Fruit fly (Drosophila melanogaster) whole organism, embryonic: Measurements from ENCODE around the gene CG10280.

ENCODE experiments used
- Ada2b ChIP-seq: fragments of 200-800 bp; sonication (Bioruptor generic); IDR thresholded peaks from 2 replicates; pipeline ENCODE4 v1.3.6; 2022; ENCODE audit warnings: missing biosample characterization, missing genetic modification characterization
- Atf-2 ChIP-seq: fragments of 200-800 bp; sonication (Bioruptor generic); optimal IDR thresholded peaks from 2 replicates; lab custom pipeline; 2016; ENCODE audit warnings: missing biosample characterization, missing genetic modification characterization
- BtbVII ChIP-seq: fragments of 200-800 bp; sonication (Bioruptor generic); optimal IDR thresholded peaks from 3 replicates; lab custom pipeline; 2017; ENCODE audit warnings: missing biosample characterization, mild to moderate bottlenecking, missing genetic modification characterization
- CG10543 ChIP-seq: fragments of 200-800 bp; sonication (Bioruptor generic); optimal IDR thresholded peaks from 3 replicates; lab custom pipeline; 2017; ENCODE audit warnings: missing biosample characterization, mild to moderate bottlenecking, missing genetic modification characterization, moderate library complexity
- CG10979 ChIP-seq: fragments of 200-800 bp; sonication (Bioruptor generic); optimal IDR thresholded peaks from 2 replicates; lab custom pipeline; 2018; ENCODE audit warnings: missing biosample characterization, mild to moderate bottlenecking, missing genetic modification characterization, moderate library complexity
- CG11085 ChIP-seq: fragments of 200-800 bp; sonication (Bioruptor generic); IDR thresholded peaks from 2 replicates; pipeline ENCODE4 v1.3.6; 2022; ENCODE audit warnings: missing biosample characterization, missing genetic modification characterization
- CG12942 ChIP-seq: fragments of 200-800 bp; sonication (Bioruptor generic); optimal IDR thresholded peaks from 3 replicates; lab custom pipeline; 2016; ENCODE audit warnings: missing biosample characterization, missing genetic modification characterization
- CG1529 ChIP-seq: fragments of 200-800 bp; sonication (Bioruptor generic); optimal IDR thresholded peaks from 3 replicates; lab custom pipeline; 2018; ENCODE audit warnings: missing biosample characterization, missing genetic modification characterization
- CG17361 ChIP-seq: fragments of 200-800 bp; sonication (Bioruptor generic); IDR thresholded peaks from 3 replicates; pipeline ENCODE4 v1.3.6; 2022; ENCODE audit warnings: missing biosample characterization, missing genetic modification characterization
- CG18476 ChIP-seq: fragments of 200-800 bp; sonication (Bioruptor generic); optimal IDR thresholded peaks from 2 replicates; lab custom pipeline; 2016; ENCODE audit warnings: missing biosample characterization, mild to moderate bottlenecking, missing genetic modification characterization
- CG2875 ChIP-seq: fragments of 200-800 bp; sonication (Bioruptor generic); optimal IDR thresholded peaks from 2 replicates; lab custom pipeline; 2017; ENCODE audit warnings: missing biosample characterization, mild to moderate bottlenecking, missing genetic modification characterization, missing genetic modification reagents
- CG3847 ChIP-seq: fragments of 200-800 bp; sonication (Bioruptor generic); IDR thresholded peaks from 2 replicates; pipeline ENCODE4 v1.3.6; 2022; ENCODE audit warnings: missing biosample characterization, missing genetic modification characterization
- CG4707 ChIP-seq: fragments of 200-800 bp; sonication (Bioruptor generic); optimal IDR thresholded peaks from 2 replicates; lab custom pipeline; 2018; ENCODE audit warnings: missing biosample characterization, mild to moderate bottlenecking, missing genetic modification characterization, moderate library complexity
- CG4854 ChIP-seq: fragments of 200-800 bp; sonication (Bioruptor generic); optimal IDR thresholded peaks from 2 replicates; lab custom pipeline; 2016; ENCODE audit warnings: missing biosample characterization, missing genetic modification characterization, inconsistent platforms
- CG5953 ChIP-seq: fragments of 200-800 bp; sonication (Bioruptor generic); IDR thresholded peaks from 2 replicates; pipeline ENCODE4 v1.3.6; 2022; ENCODE audit warnings: missing biosample characterization, missing genetic modification characterization
- CG6689 ChIP-seq: fragments of 200-800 bp; sonication (Bioruptor generic); IDR thresholded peaks from 2 replicates; pipeline ENCODE4 v1.3.6; 2022; ENCODE audit warnings: missing biosample characterization, missing genetic modification characterization
- CG8388 ChIP-seq: fragments of 200-800 bp; sonication (Bioruptor generic); optimal IDR thresholded peaks from 2 replicates; lab custom pipeline; 2019; ENCODE audit warnings: missing biosample characterization, mild to moderate bottlenecking, missing genetic modification characterization, moderate library complexity
- CG8924 ChIP-seq: fragments of 200-800 bp; optimal IDR thresholded peaks from 3 replicates; lab custom pipeline; 2019; ENCODE audit warnings: missing biosample characterization, mild to moderate bottlenecking, missing genetic modification characterization, moderate library complexity
- CG9437 ChIP-seq: fragments of 200-800 bp; sonication (Bioruptor generic); optimal IDR thresholded peaks from 2 replicates; lab custom pipeline; 2018; ENCODE audit warnings: missing biosample characterization, mild to moderate bottlenecking, missing genetic modification characterization
- CTCF ChIP-seq: fragments of 200-800 bp; sonication (Bioruptor generic); optimal IDR thresholded peaks from 2 replicates; lab custom pipeline; 2017; ENCODE audit warnings: missing biosample characterization, mild to moderate bottlenecking, missing genetic modification characterization, moderate library complexity
- D19A ChIP-seq: fragments of 200-800 bp; optimal IDR thresholded peaks from 3 replicates; lab custom pipeline; 2019; ENCODE audit warnings: missing biosample characterization, mild to moderate bottlenecking, missing genetic modification characterization, moderate library complexity
- H15 ChIP-seq: fragments of 200-800 bp; sonication (Bioruptor generic); IDR thresholded peaks from 3 replicates; pipeline ENCODE4 v1.3.6; 2022; ENCODE audit warnings: missing biosample characterization, missing genetic modification characterization
- Med ChIP-seq: fragments of 200-800 bp; sonication (Bioruptor generic); peaks from one replicate; lab custom pipeline; 2016; ENCODE audit warnings: missing biosample characterization, missing genetic modification characterization, mild to moderate bottlenecking, inconsistent platforms, moderate library complexity
- NC2α ChIP-seq: fragments of 200-800 bp; sonication (Bioruptor generic); optimal IDR thresholded peaks from 2 replicates; lab custom pipeline; 2016; ENCODE audit warnings: missing biosample characterization, missing genetic modification characterization
- NFAT ChIP-seq: fragments of 200-800 bp; sonication (Bioruptor generic); IDR thresholded peaks from 2 replicates; pipeline ENCODE4 v1.3.6; 2022; ENCODE audit warnings: missing biosample characterization, missing genetic modification characterization
- Poxn ChIP-seq: fragments of 200-800 bp; sonication (Bioruptor generic); IDR thresholded peaks from 2 replicates; pipeline ENCODE4 v1.3.6; 2022; ENCODE audit warnings: missing biosample characterization, missing genetic modification characterization
- ap ChIP-seq: fragments of 200-800 bp; sonication (Bioruptor generic); IDR thresholded peaks from 2 replicates; pipeline ENCODE4 v1.3.6; 2022; ENCODE audit warnings: missing biosample characterization, missing genetic modification characterization
- az2 ChIP-seq: fragments of 200-800 bp; sonication (Bioruptor generic); optimal IDR thresholded peaks from 3 replicates; lab custom pipeline; 2016; ENCODE audit warnings: missing biosample characterization, missing genetic modification characterization
- corto ChIP-seq: fragments of 200-800 bp; sonication (Bioruptor generic); optimal IDR thresholded peaks from 2 replicates; lab custom pipeline; 2016; ENCODE audit warnings: missing biosample characterization, mild to moderate bottlenecking, missing genetic modification characterization, moderate library complexity
- cwo ChIP-seq: fragments of 200-800 bp; sonication (Bioruptor generic); optimal IDR thresholded peaks from 3 replicates; lab custom pipeline; 2017; ENCODE audit warnings: missing biosample characterization, missing genetic modification characterization, mild to moderate bottlenecking, moderate library complexity, missing genetic modification reagents
- danr ChIP-seq: fragments of 200-800 bp; sonication (Bioruptor generic); IDR thresholded peaks from 2 replicates; pipeline ENCODE4 v1.3.6; 2022; ENCODE audit warnings: missing biosample characterization, missing genetic modification characterization
- dmrt11E ChIP-seq: fragments of 200-800 bp; sonication (Bioruptor generic); optimal IDR thresholded peaks from 3 replicates; lab custom pipeline; 2018; ENCODE audit warnings: missing biosample characterization, mild to moderate bottlenecking, missing genetic modification characterization, moderate library complexity
- ems ChIP-seq: fragments of 200-800 bp; sonication (Bioruptor generic); optimal IDR thresholded peaks from 3 replicates; lab custom pipeline; 2016; ENCODE audit warnings: missing biosample characterization, missing genetic modification characterization
- fd3F ChIP-seq: fragments of 200-800 bp; sonication (Bioruptor generic); optimal IDR thresholded peaks from 2 replicates; lab custom pipeline; 2018; ENCODE audit warnings: missing biosample characterization, mild to moderate bottlenecking, missing genetic modification characterization, moderate library complexity
- grau ChIP-seq: fragments of 200-800 bp; optimal IDR thresholded peaks from 3 replicates; lab custom pipeline; 2019; ENCODE audit warnings: missing biosample characterization, mild to moderate bottlenecking, missing genetic modification characterization, moderate library complexity
- gsb-n ChIP-seq: fragments of 200-800 bp; sonication (Bioruptor generic); optimal IDR thresholded peaks from 3 replicates; lab custom pipeline; 2018; ENCODE audit warnings: missing biosample characterization, mild to moderate bottlenecking, missing genetic modification characterization
- insv ChIP-seq, 2 experiments: fragments of 200-800 bp; sonication (Bioruptor generic); optimal IDR thresholded peaks; 3 replicates each; lab custom pipeline; 2016 to 2018; ENCODE audit warnings: missing biosample characterization in 2 of 2, missing genetic modification characterization in 2 of 2
- jing ChIP-seq: fragments of 200-800 bp; sonication (Bioruptor generic); optimal IDR thresholded peaks from 2 replicates; lab custom pipeline; 2018; ENCODE audit warnings: missing biosample characterization, mild to moderate bottlenecking, missing genetic modification characterization
- lbe ChIP-seq: fragments of 200-800 bp; sonication (Bioruptor generic); optimal IDR thresholded peaks from 2 replicates; lab custom pipeline; 2016; ENCODE audit warnings: missing biosample characterization, mild to moderate bottlenecking, missing genetic modification characterization
- lmd ChIP-seq: fragments of 200-800 bp; sonication (Bioruptor generic); IDR thresholded peaks from 2 replicates; pipeline ENCODE4 v1.3.6; 2022; ENCODE audit warnings: missing biosample characterization, missing genetic modification characterization
- pb ChIP-seq: fragments of 200-800 bp; sonication (Bioruptor generic); optimal IDR thresholded peaks from 3 replicates; lab custom pipeline; 2016; ENCODE audit warnings: missing biosample characterization, missing genetic modification characterization
- pzg ChIP-seq: fragments of 200-800 bp; sonication (Bioruptor generic); optimal IDR thresholded peaks from 3 replicates; lab custom pipeline; 2018; ENCODE audit warnings: missing biosample characterization, mild to moderate bottlenecking, missing genetic modification characterization, moderate library complexity
- ro ChIP-seq: fragments of 200-800 bp; sonication (Bioruptor generic); IDR thresholded peaks from 2 replicates; pipeline ENCODE4 v1.3.6; 2022; ENCODE audit warnings: missing biosample characterization, missing genetic modification characterization
- sc ChIP-seq, 3 experiments: fragments of >200 bp in 2 of 3; fragments of 200-800 bp in 1 of 3; sonication (Bioruptor generic) in 1 of 3; optimal IDR thresholded peaks; 2 replicates in 2 of 3; 3 replicates in 1 of 3; lab custom pipeline; 2017; ENCODE audit warnings: mild to moderate bottlenecking in 1 of 3, missing biosample characterization in 1 of 3, missing genetic modification characterization in 1 of 3, missing genetic modification reagents in 1 of 3
- slou ChIP-seq: fragments of 200-800 bp; sonication (Bioruptor generic); optimal IDR thresholded peaks from 3 replicates; lab custom pipeline; 2016; ENCODE audit warnings: missing biosample characterization, missing genetic modification characterization
- tio ChIP-seq: fragments of 200-800 bp; sonication (Bioruptor generic); optimal IDR thresholded peaks from 2 replicates; lab custom pipeline; 2017; ENCODE audit warnings: missing biosample characterization, missing genetic modification characterization, inconsistent platforms
- toy ChIP-seq: fragments of 200-800 bp; sonication (Bioruptor generic); IDR thresholded peaks from 2 replicates; pipeline ENCODE4 v1.3.6; 2022; ENCODE audit warnings: missing biosample characterization, missing genetic modification characterization
- trh ChIP-seq: fragments of 200-800 bp; sonication (Bioruptor generic); optimal IDR thresholded peaks from 2 replicates; lab custom pipeline; 2016; ENCODE audit warnings: missing biosample characterization, missing genetic modification characterization
- zf30C ChIP-seq: fragments of 200-800 bp; sonication (Bioruptor generic); optimal IDR thresholded peaks from 3 replicates; lab custom pipeline; 2018; ENCODE audit warnings: missing biosample characterization, mild to moderate bottlenecking, missing genetic modification characterization

CG10280 gene

dm6 chr3R:6006595-6006994 is 5.1 kb downstream of the CG10280 start (continued):
- TF ChIP-seq insv (GFP tag; optimal IDR thresholded peaks at IDR 0.05; lab: Kevin White, UChicago): no peak
- peak; percentile 89 for TF ChIP-seq Med (GFP tag; lab: Kevin White, UChicago)
- TF ChIP-seq CG3847 (GFP tag; lab: Robert Waterston, UW): no peak
- TF ChIP-seq grau: no peak
- no peak for TF ChIP-seq trh (GFP tag; lab: Kevin White, UChicago)
- TF ChIP-seq H15 (GFP tag; lab: Robert Waterston, UW): no peak
- TF ChIP-seq NC2α: no peak
- TF ChIP-seq ap (GFP tag; lab: Robert Waterston, UW): no peak
- peak; percentile 18; the same call in 1 of the 2 replicates for TF ChIP-seq NFAT (GFP tag; lab: Robert Waterston, UW)
- TF ChIP-seq lbe (GFP tag; lab: Kevin White, UChicago): no peak

dm6 chr3R:5998831-5999230 is 12.9 kb downstream of the CG10280 start:
- peak; percentile 86 for TF ChIP-seq CTCF (GFP tag; lab: Kevin White, UChicago)
- TF ChIP-seq CG4707 (GFP tag; lab: Kevin White, UChicago): no peak
- no peak for TF ChIP-seq gsb-n
- peak; percentile 68 for TF ChIP-seq D19A (tag; lab: Kevin White, UChicago)

dm6 chr3R:5998235-5998666 is 13.5 kb downstream of the CG10280 start:
- peak; percentile 51 for TF ChIP-seq lmd (GFP tag; lab: Robert Waterston, UW)
- no peak for TF ChIP-seq danr
- no peak for TF ChIP-seq corto (GFP tag; lab: Kevin White, UChicago)
- peak; percentile 6 for TF ChIP-seq dmrt11E (tag; lab: Kevin White, UChicago)
- TF ChIP-seq CG2875: peak; percentile 11
- TF ChIP-seq Ada2b (GFP tag; lab: Robert Waterston, UW): peak; percentile 43; the same call in 1 of the 2 replicates
- TF ChIP-seq az2: peak; percentile 57
- TF ChIP-seq CG8924 (tag; lab: Kevin White, UChicago): peak; percentile 58
- TF ChIP-seq sc (optimal IDR thresholded peaks at IDR 0.05; lab: Kevin White, UChicago): no peak
- TF ChIP-seq sc (GFP tag; optimal IDR thresholded peaks at IDR 0.05; lab: Kevin White, UChicago): no peak
- TF ChIP-seq CG6689 (GFP tag; lab: Robert Waterston, UW): peak; percentile 65
- TF ChIP-seq CG9437 (GFP tag; lab: Kevin White, UChicago): peak; percentile 66
- peak; percentile 16 for TF ChIP-seq fd3F (GFP tag; lab: Kevin White, UChicago)
- TF ChIP-seq CG4707 (GFP tag; lab: Kevin White, UChicago): no peak
- no peak for TF ChIP-seq Poxn (GFP tag; lab: Robert Waterston, UW)
- TF ChIP-seq toy (GFP tag; lab: Robert Waterston, UW): no peak
- TF ChIP-seq CG11085 (GFP tag; lab: Robert Waterston, UW): no peak
- TF ChIP-seq CG5953 (GFP tag; lab: Robert Waterston, UW): no peak
- TF ChIP-seq slou (GFP tag; lab: Kevin White, UChicago): no peak
- TF ChIP-seq CG17361 (GFP tag; lab: Robert Waterston, UW): peak; percentile 61; the same call in 2 of the 3 replicates
- TF ChIP-seq CG10543 (GFP tag; lab: Kevin White, UChicago): no peak
- TF ChIP-seq CG8388: peak; percentile 36
- peak; percentile 56 for TF ChIP-seq tio (GFP tag; lab: Kevin White, UChicago)
- TF ChIP-seq CG10979 (tag; lab: Kevin White, UChicago): peak; percentile 40
- peak; percentile 7 for TF ChIP-seq zf30C
- TF ChIP-seq pb (GFP tag; lab: Kevin White, UChicago): no peak
- no peak for TF ChIP-seq CG4854 (GFP tag; lab: Kevin White, UChicago)
- no peak for TF ChIP-seq pzg (GFP tag; lab: Kevin White, UChicago)
- TF ChIP-seq jing (GFP tag; lab: Kevin White, UChicago): no peak
- no peak for TF ChIP-seq CG12942
- TF ChIP-seq cwo: peak; percentile 50
- TF ChIP-seq BtbVII: peak; percentile 21
- peak; percentile 49 for TF ChIP-seq CG18476 (GFP tag; lab: Kevin White, UChicago)
- no peak for TF ChIP-seq ro
- TF ChIP-seq ems (GFP tag; lab: Kevin White, UChicago): peak; percentile 27
- peak; percentile 30 for TF ChIP-seq Atf-2 (GFP tag; lab: Kevin White, UChicago)
- peak; percentile 25 for TF ChIP-seq CG1529 (GFP tag; lab: Kevin White, UChicago)
